Fruit fly (Drosophila melanogaster) whole organism, embryonic: ENCODE data around the gene CG32700.

Source experiments
- Abd-B ChIP-seq: fragments of 200-800 bp; sonication (Bioruptor generic); optimal IDR thresholded peaks from 2 replicates; lab custom pipeline; 2018; ENCODE audit warnings: missing biosample characterization, mild to moderate bottlenecking, missing genetic modification characterization, moderate library complexity
- Ada2b ChIP-seq: fragments of 200-800 bp; sonication (Bioruptor generic); IDR thresholded peaks from 2 replicates; pipeline ENCODE4 v1.3.6; 2022; ENCODE audit warnings: missing biosample characterization, missing genetic modification characterization
- Aef1 ChIP-seq: fragments of 200-800 bp; sonication (Bioruptor generic); IDR thresholded peaks from 3 replicates; pipeline ENCODE4 v1.3.6; 2022; ENCODE audit warnings: missing biosample characterization, missing genetic modification characterization
- CG11560 ChIP-seq: fragments of 200-800 bp; sonication (Bioruptor generic); IDR thresholded peaks from 3 replicates; pipeline ENCODE4 v1.3.6; 2022; ENCODE audit warnings: missing biosample characterization, missing genetic modification characterization
- CG11695 ChIP-seq: fragments of 200-800 bp; sonication (Bioruptor generic); IDR thresholded peaks from 3 replicates; pipeline ENCODE4 v1.3.6; 2022; ENCODE audit warnings: missing biosample characterization, missing genetic modification characterization
- CG15479 ChIP-seq: fragments of 200-800 bp; sonication (Bioruptor generic); optimal IDR thresholded peaks from 3 replicates; lab custom pipeline; 2019; ENCODE audit warnings: missing biosample characterization, mild to moderate bottlenecking, missing genetic modification characterization, moderate library complexity
- CG17361 ChIP-seq: fragments of 200-800 bp; sonication (Bioruptor generic); IDR thresholded peaks from 3 replicates; pipeline ENCODE4 v1.3.6; 2022; ENCODE audit warnings: missing biosample characterization, missing genetic modification characterization
- CG18599 ChIP-seq: fragments of 200-800 bp; sonication (Bioruptor generic); optimal IDR thresholded peaks from 3 replicates; lab custom pipeline; 2017; ENCODE audit warnings: missing biosample characterization, missing genetic modification characterization, mild to moderate bottlenecking, moderate library complexity, missing genetic modification reagents
- CG2116 ChIP-seq: fragments of 200-800 bp; sonication (Bioruptor generic); optimal IDR thresholded peaks from 3 replicates; lab custom pipeline; 2018; ENCODE audit warnings: missing biosample characterization, mild to moderate bottlenecking, missing genetic modification characterization
- CG31365 ChIP-seq: fragments of 200-800 bp; sonication (Bioruptor generic); optimal IDR thresholded peaks from 2 replicates; lab custom pipeline; 2018; ENCODE audit warnings: missing biosample characterization, mild to moderate bottlenecking, missing genetic modification characterization
- CG31388 ChIP-seq: fragments of 200-800 bp; sonication (Bioruptor generic); optimal IDR thresholded peaks from 2 replicates; lab custom pipeline; 2016; ENCODE audit warnings: missing biosample characterization, missing genetic modification characterization
- CG3163 ChIP-seq: fragments of 200-800 bp; sonication (Bioruptor generic); optimal IDR thresholded peaks from 3 replicates; lab custom pipeline; 2016; ENCODE audit warnings: missing biosample characterization, missing genetic modification characterization
- CG32532 ChIP-seq: fragments of 200-800 bp; sonication (Bioruptor generic); IDR thresholded peaks from 2 replicates; pipeline ENCODE4 v1.3.6; 2022; ENCODE audit warnings: missing biosample characterization, missing genetic modification characterization
- CG3407 ChIP-seq: fragments of 200-800 bp; sonication (Bioruptor generic); optimal IDR thresholded peaks from 2 replicates; lab custom pipeline; 2018; ENCODE audit warnings: missing biosample characterization, mild to moderate bottlenecking, missing genetic modification characterization
- CG34376 ChIP-seq: fragments of 200-800 bp; sonication (Bioruptor generic); optimal IDR thresholded peaks from 2 replicates; lab custom pipeline; 2018; ENCODE audit warnings: missing biosample characterization, mild to moderate bottlenecking, missing genetic modification characterization
- CG3726 ChIP-seq: fragments of 200-800 bp; sonication (Bioruptor generic); IDR thresholded peaks from 3 replicates; pipeline ENCODE4, ENCODE4 v1.3.6; 2022; ENCODE audit warnings: missing biosample characterization, missing genetic modification characterization
- CG4360 ChIP-seq: fragments of 200-800 bp; sonication (Bioruptor generic); IDR thresholded peaks from 2 replicates; pipeline ENCODE4 v1.3.6; 2022; ENCODE audit warnings: missing biosample characterization, missing genetic modification characterization
- CG6689 ChIP-seq: fragments of 200-800 bp; sonication (Bioruptor generic); IDR thresholded peaks from 2 replicates; pipeline ENCODE4 v1.3.6; 2022; ENCODE audit warnings: missing biosample characterization, missing genetic modification characterization
- CG6765 ChIP-seq: fragments of 200-800 bp; sonication (Bioruptor generic); optimal IDR thresholded peaks from 3 replicates; lab custom pipeline; 2017; ENCODE audit warnings: missing biosample characterization, mild to moderate bottlenecking, missing genetic modification characterization
- CG7786 ChIP-seq: fragments of 200-800 bp; sonication (Bioruptor generic); optimal IDR thresholded peaks from 2 replicates; lab custom pipeline; 2016; ENCODE audit warnings: missing biosample characterization, missing genetic modification characterization
- CG8281 ChIP-seq: fragments of 200-800 bp; sonication (Bioruptor generic); optimal IDR thresholded peaks from 2 replicates; lab custom pipeline; 2018; ENCODE audit warnings: missing biosample characterization, mild to moderate bottlenecking, missing genetic modification characterization, moderate library complexity
- CTCF ChIP-seq: fragments of 200-800 bp; sonication (Bioruptor generic); optimal IDR thresholded peaks from 2 replicates; lab custom pipeline; 2017; ENCODE audit warnings: missing biosample characterization, mild to moderate bottlenecking, missing genetic modification characterization, moderate library complexity
- Doc2 ChIP-seq: fragments of 200-800 bp; sonication (Bioruptor generic); IDR thresholded peaks from 2 replicates; pipeline ENCODE4 v1.3.6; 2022; ENCODE audit warnings: missing biosample characterization, missing genetic modification characterization
- Drgx ChIP-seq: fragments of 200-800 bp; sonication (Bioruptor generic); IDR thresholded peaks from 2 replicates; pipeline ENCODE4 v1.3.6; 2022; ENCODE audit warnings: missing biosample characterization, missing genetic modification characterization
- HLH4C ChIP-seq: fragments of 200-800 bp; sonication (Bioruptor generic); IDR thresholded peaks from 3 replicates; pipeline ENCODE4 v1.3.6; 2022; ENCODE audit warnings: missing biosample characterization, missing genetic modification characterization; ENCODE audit not compliant: partially characterized antibody
- Hr78 ChIP-seq, 2 experiments: fragments of 200-800 bp in 1 of 2; fragments of >200 bp in 1 of 2; sonication (Bioruptor generic) in 1 of 2; optimal IDR thresholded peaks; 2 replicates each; lab custom pipeline; 2017 to 2019; ENCODE audit warnings: missing biosample characterization in 2 of 2, missing genetic modification characterization in 2 of 2, mild to moderate bottlenecking in 1 of 2, moderate library complexity in 1 of 2
- Oaz ChIP-seq: fragments of 200-800 bp; sonication (Bioruptor generic); IDR thresholded peaks from 2 replicates; pipeline ENCODE4 v1.3.6; 2022; ENCODE audit warnings: missing biosample characterization, missing genetic modification characterization
- ac ChIP-seq: fragments of 200-800 bp; sonication (Bioruptor generic); optimal IDR thresholded peaks from 3 replicates; lab custom pipeline; 2017; ENCODE audit warnings: missing biosample characterization, mild to moderate bottlenecking, missing genetic modification characterization
- bsh ChIP-seq, 2 experiments: fragments of 200-800 bp; sonication (Bioruptor generic); optimal IDR thresholded peaks; 2 replicates each; lab custom pipeline; 2017 to 2018; ENCODE audit warnings: mild to moderate bottlenecking in 2 of 2, missing biosample characterization in 2 of 2, missing genetic modification characterization in 2 of 2, moderate library complexity in 1 of 2
- crol ChIP-seq: fragments of 200-800 bp; sonication (Bioruptor generic); IDR thresholded peaks from 2 replicates; pipeline ENCODE4 v1.3.6; 2022; ENCODE audit warnings: missing biosample characterization, missing genetic modification characterization
- crp ChIP-seq, 2 experiments: fragments of 200-800 bp; sonication (Bioruptor generic); optimal IDR thresholded peaks; 2 replicates in 1 of 2; 3 replicates in 1 of 2; lab custom pipeline; 2017; ENCODE audit warnings: missing biosample characterization in 2 of 2, missing genetic modification characterization in 2 of 2, mild to moderate bottlenecking in 1 of 2, moderate library complexity in 1 of 2
- dpn ChIP-seq, 2 experiments: fragments of 200-800 bp; sonication (Bioruptor generic); optimal IDR thresholded peaks; 3 replicates each; lab custom pipeline; 2016; ENCODE audit warnings: missing biosample characterization in 2 of 2, missing genetic modification characterization in 2 of 2
- ewg ChIP-seq: fragments of 200-800 bp; sonication (Bioruptor generic); optimal IDR thresholded peaks from 3 replicates; lab custom pipeline; 2017; ENCODE audit warnings: mild to moderate bottlenecking, missing biosample characterization, missing genetic modification reagents, missing genetic modification characterization
- grn ChIP-seq: fragments of 200-800 bp; sonication (Bioruptor generic); optimal IDR thresholded peaks from 3 replicates; lab custom pipeline; 2017; ENCODE audit warnings: missing biosample characterization, missing genetic modification characterization
- kni ChIP-seq: fragments of 200-800 bp; sonication (Bioruptor generic); optimal IDR thresholded peaks from 3 replicates; lab custom pipeline; 2017; ENCODE audit warnings: mild to moderate bottlenecking, missing biosample characterization, missing genetic modification reagents, missing genetic modification characterization
- luna ChIP-seq: fragments of 200-800 bp; sonication (Bioruptor generic); optimal IDR thresholded peaks from 2 replicates; lab custom pipeline; 2016; ENCODE audit warnings: missing biosample characterization, missing genetic modification characterization
- nerfin-2 ChIP-seq: fragments of 200-800 bp; sonication (Bioruptor generic); IDR thresholded peaks from 2 replicates; pipeline ENCODE4 v1.3.6; 2022; ENCODE audit warnings: missing biosample characterization, missing genetic modification characterization; ENCODE audit not compliant: partially characterized antibody
- nom ChIP-seq: fragments of 200-800 bp; sonication (Bioruptor generic); optimal IDR thresholded peaks from 2 replicates; lab custom pipeline; 2017; ENCODE audit warnings: missing biosample characterization, missing genetic modification characterization, mild to moderate bottlenecking, moderate library complexity, missing genetic modification reagents
- psq ChIP-seq: fragments of 200-800 bp; sonication (Bioruptor generic); optimal IDR thresholded peaks from 2 replicates; lab custom pipeline; 2017; ENCODE audit warnings: missing biosample characterization, missing genetic modification characterization
- salm ChIP-seq: fragments of 200-800 bp; sonication (Bioruptor generic); optimal IDR thresholded peaks from 2 replicates; lab custom pipeline; 2018; ENCODE audit warnings: missing biosample characterization, mild to moderate bottlenecking, missing genetic modification characterization
- shn ChIP-seq: fragments of 200-800 bp; sonication (Bioruptor generic); optimal IDR thresholded peaks from 3 replicates; lab custom pipeline; 2016; ENCODE audit warnings: missing biosample characterization, missing genetic modification characterization
- tap ChIP-seq: fragments of 200-800 bp; optimal IDR thresholded peaks from 3 replicates; lab custom pipeline; 2019; ENCODE audit warnings: missing biosample characterization, mild to moderate bottlenecking, missing genetic modification characterization, moderate library complexity
- tx ChIP-seq: fragments of 200-800 bp; sonication (Bioruptor generic); optimal IDR thresholded peaks from 2 replicates; lab custom pipeline; 2016; ENCODE audit warnings: missing biosample characterization, missing genetic modification characterization
- unpg ChIP-seq: fragments of 200-800 bp; sonication (Bioruptor generic); optimal IDR thresholded peaks from 3 replicates; lab custom pipeline; 2018; ENCODE audit warnings: missing biosample characterization, mild to moderate bottlenecking, missing genetic modification characterization, moderate library complexity

The CG32700 gene

DNA sequence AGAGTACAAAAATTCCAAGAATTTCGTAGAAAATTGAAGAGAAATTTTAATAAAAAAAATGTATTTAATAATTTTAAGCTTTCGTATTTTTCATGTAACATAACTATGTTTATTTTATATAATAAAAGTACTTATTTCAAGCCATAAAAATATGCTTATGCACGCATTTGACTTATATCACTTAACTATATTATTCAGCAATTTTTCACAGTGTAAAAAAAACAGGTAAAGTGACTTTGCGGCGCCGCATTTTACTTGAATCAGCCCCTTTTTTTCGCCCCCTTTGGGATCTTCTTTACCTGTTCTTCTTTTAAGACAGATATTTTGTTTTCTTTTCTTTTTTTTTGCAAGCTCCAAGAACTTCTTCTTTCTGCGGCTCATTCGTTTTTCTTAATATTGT lies 73.7 kb downstream of the CG32700 start:
- TF ChIP-seq CG31388 (GFP tag; lab: Kevin White, UChicago) (no peak), CG17361 (GFP tag; lab: Robert Waterston, UW) (no peak), CG11560 (tag; lab: Robert Waterston, UW) (no peak), tap (tag; lab: Kevin White, UChicago) (no peak), CG31365 (tag; lab: Kevin White, UChicago) (no peak), tx (GFP tag; lab: Kevin White, UChicago) (no peak), crp (GFP tag; optimal IDR thresholded peaks at IDR 0.05; lab: Kevin White, UChicago) (no peak), CG15479 (GFP tag; lab: Kevin White, UChicago) (no peak), ewg (GFP tag; lab: Kevin White, UChicago) (no peak), HLH4C (GFP tag; lab: Robert Waterston, UW) (no peak), CG8281 (no peak), unpg (no peak), dpn (GFP tag; optimal IDR thresholded peaks at IDR 0.05; lab: Kevin White, UChicago) (no peak)

DNA sequence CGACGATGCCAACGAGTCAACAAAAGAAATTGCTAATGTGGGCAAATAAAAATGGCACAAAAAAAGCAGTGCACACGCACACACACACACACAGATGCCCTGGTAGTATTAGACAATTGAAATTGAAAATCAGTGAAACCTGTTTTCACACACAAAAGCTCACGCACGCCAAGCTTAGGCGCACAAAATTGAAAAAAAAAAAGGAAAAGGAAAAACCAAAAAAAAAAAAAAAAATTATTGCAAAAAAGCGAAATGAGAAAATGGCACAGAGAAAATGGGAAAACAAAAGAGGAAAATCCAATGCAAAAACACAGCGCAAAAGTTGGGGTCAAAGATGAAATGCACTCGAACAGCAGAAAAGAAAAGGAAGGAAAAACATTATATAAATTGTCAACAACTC lies 76.5 kb downstream of the CG32700 start:
- TF ChIP-seq ac (GFP tag; lab: Kevin White, UChicago) = no peak
- TF ChIP-seq CG3163 = no peak
- no peak for TF ChIP-seq CG34376 (GFP tag; lab: Kevin White, UChicago)
- no peak for TF ChIP-seq CG3726 (GFP tag; lab: Robert Waterston, UW)
- no peak for TF ChIP-seq CTCF (GFP tag; lab: Kevin White, UChicago)
- TF ChIP-seq CG2116 (GFP tag; lab: Kevin White, UChicago) = no peak
- TF ChIP-seq Ada2b (GFP tag; lab: Robert Waterston, UW) = no peak

- TF ChIP-seq Drgx = peak; percentile 70
- TF ChIP-seq Doc2 (GFP tag; lab: Robert Waterston, UW) = no peak
- peak in 1 of 2 experiments; percentile 6 for TF ChIP-seq bsh (GFP tag; optimal IDR thresholded peaks at IDR 0.05; lab: Kevin White, UChicago)
Observed at dm6 chrX:9468285-9468684, 82.4 kb downstream of the CG32700 start.

DNA sequence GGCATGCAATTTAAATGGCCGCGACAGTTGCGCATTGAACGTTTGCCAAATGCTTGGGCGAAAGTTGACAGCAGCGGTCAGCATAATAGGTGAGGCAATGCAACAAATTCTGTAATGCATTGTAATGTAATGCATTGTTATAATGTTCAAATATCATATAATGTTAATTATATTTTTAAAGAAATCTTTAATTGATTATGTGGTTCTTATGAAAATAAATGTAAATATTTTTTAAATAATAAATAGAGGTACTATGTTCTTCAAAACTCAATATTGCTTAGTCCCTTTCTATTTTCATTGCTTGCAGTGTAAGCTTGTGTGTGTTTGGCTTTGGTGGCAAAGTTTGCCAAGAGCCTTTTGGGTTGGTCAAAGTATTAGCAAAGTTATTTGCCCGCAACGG lies 83.0 kb downstream of the CG32700 start:
- TF ChIP-seq nerfin-2 (GFP tag; lab: Robert Waterston, UW) = no peak
- TF ChIP-seq grn (GFP tag; lab: Kevin White, UChicago) = no peak

DNA sequence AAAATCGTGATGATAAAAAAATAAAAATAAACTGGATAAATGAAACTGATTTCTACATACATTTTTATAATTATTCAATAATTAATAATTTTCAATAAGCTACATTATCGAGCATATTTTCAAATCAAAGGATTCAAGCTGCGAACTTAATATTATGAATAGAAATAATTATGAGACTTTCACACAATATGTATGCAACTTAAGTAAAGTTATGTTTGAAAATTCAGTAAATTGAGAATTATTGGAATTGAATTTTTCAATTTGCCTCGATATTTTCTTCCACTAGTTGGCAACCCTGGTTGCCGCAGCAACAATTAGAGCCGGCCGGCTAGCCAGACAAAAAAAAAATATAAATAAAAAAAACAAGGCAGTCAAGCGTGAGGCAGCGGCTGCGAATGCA lies 83.6 kb downstream of the CG32700 start:
- no peak for TF ChIP-seq Oaz (GFP tag; lab: Robert Waterston, UW)
- peak; percentile 23; the same call in 1 of the 2 replicates for TF ChIP-seq Drgx
- TF ChIP-seq shn = no peak
- no peak for TF ChIP-seq luna (GFP tag; lab: Kevin White, UChicago)
- TF ChIP-seq CG32532 (GFP tag; lab: Robert Waterston, UW) = no peak

DNA sequence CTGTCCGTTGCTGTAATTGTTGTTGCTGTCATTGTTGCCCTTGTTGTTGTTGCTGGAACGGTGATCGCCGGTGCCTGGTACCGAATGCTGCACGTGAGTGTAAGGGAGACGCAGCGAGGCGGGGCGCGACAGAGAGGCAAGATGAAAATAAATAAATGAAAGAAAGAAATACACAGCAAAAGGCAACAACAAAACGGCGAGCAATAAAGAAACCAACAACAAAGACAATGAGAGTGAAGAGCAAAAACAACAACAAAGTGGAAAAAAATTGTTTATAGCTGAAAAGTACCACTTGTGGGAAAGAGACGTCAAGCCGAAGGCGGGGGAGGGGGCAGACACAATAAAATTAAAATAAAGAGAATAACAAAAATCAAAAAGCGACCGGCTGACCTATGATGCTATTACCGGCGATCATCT lies 84.1 kb downstream of the CG32700 start:
- TF ChIP-seq kni (GFP tag; lab: Kevin White, UChicago) (peak; percentile 52), Abd-B (peak; percentile 29), CG11695 (no peak), nom (GFP tag; lab: Kevin White, UChicago) (peak; percentile 67), CG3407 (GFP tag; lab: Kevin White, UChicago) (no peak), psq (GFP tag; lab: Kevin White, UChicago) (peak; percentile 35), Aef1 (GFP tag; lab: Robert Waterston, UW) (peak; percentile 54; the same call in 2 of the 3 replicates), Hr78 (GFP tag; optimal IDR thresholded peaks at IDR 0.05; lab: Kevin White, UChicago) (peak in 1 of 2 experiments; percentile 49), CG6765 (GFP tag; lab: Kevin White, UChicago) (no peak), crol (peak; percentile 54), CG18599 (no peak), CG7786 (GFP tag; lab: Kevin White, UChicago) (no peak), salm (tag; lab: Kevin White, UChicago) (no peak), CG4360 (GFP tag; lab: Robert Waterston, UW) (peak; percentile 94), CG6689 (GFP tag; lab: Robert Waterston, UW) (no peak)
